Worm (Caenorhabditis elegans) whole organism, mixed stage, embryonic: Measurements from ENCODE around the gene C02B8.7.
"Not testable (repeated sequence)": the region's sequence is repeated elsewhere in the genome, so short reads cannot be mapped to it uniquely, and the experiment has no call there.

Source experiments
- lsy-2 ChIP-seq: fragments of 150-350 bp; optimal IDR thresholded peaks from 2 replicates; lab custom pipeline; 2014; ENCODE audit warnings: missing biosample characterization, missing genetic modification characterization
- nhr-237 ChIP-seq: fragments of 150-350 bp; optimal IDR thresholded peaks from 2 replicates; lab custom pipeline; 2014; ENCODE audit warnings: missing biosample characterization, missing genetic modification characterization
- nhr-28 ChIP-seq: fragments of 150-350 bp; optimal IDR thresholded peaks from 2 replicates; lab custom pipeline; 2014; ENCODE audit warnings: missing biosample characterization, missing genetic modification characterization
- pha-4 ChIP-seq: fragments of 150-350 bp; optimal IDR thresholded peaks from 2 replicates; lab custom pipeline; 2018; ENCODE audit warnings: missing biosample characterization, missing genetic modification reagents, missing genetic modification characterization

DNA sequence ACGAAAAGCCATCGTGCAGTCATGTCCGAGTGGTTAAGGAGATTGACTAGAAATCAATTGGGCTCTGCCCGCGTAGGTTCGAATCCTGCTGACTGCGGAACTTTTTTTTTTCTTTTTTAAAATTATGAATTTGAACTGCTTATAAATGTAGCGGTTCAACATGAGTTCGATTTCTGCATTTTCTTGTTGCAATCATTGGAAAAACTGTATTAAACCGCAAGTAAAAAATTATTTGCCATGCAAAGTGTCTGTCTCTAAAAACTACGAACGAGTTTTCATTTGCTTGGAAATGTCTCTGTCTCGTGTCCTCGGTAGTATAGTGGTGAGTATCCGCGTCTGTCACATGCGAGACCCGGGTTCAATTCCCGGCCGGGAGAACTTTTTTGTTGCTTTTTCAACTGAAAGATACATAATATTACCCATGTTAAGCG lies 17.8 kb upstream of the C02B8.7 start:
- TF ChIP-seq nhr-237 (tag; lab: Kevin White, UChicago); pha-4; nhr-28 (tag; lab: Kevin White, UChicago); lsy-2 (tag; lab: Kevin White, UChicago): not testable (repeated sequence)
